Fruit fly (Drosophila melanogaster) whole organism, prepupa: Measurements from ENCODE around the gene Pfdn1.

ENCODE experiments used
- CG31627 ChIP-seq: fragments of 200-800 bp; sonication (Bioruptor generic); optimal IDR thresholded peaks from 3 replicates; lab custom pipeline; 2016; ENCODE audit warnings: missing biosample characterization, missing genetic modification characterization
- CG8319 ChIP-seq: fragments of 200-800 bp; sonication (Bioruptor generic); optimal IDR thresholded peaks from 3 replicates; lab custom pipeline; 2016; ENCODE audit warnings: missing biosample characterization, missing genetic modification characterization
- CG8632 ChIP-seq: fragments of 200-800 bp; sonication (Bioruptor generic); optimal IDR thresholded peaks from 3 replicates; lab custom pipeline; 2016; ENCODE audit warnings: missing biosample characterization, missing genetic modification characterization
- Ets96B ChIP-seq: fragments of 200-800 bp; optimal IDR thresholded peaks from 2 replicates; lab custom pipeline; 2019; ENCODE audit warnings: missing biosample characterization, mild to moderate bottlenecking, missing genetic modification characterization, moderate library complexity
- Hr39 ChIP-seq: fragments of 200-800 bp; sonication (Bioruptor generic); optimal IDR thresholded peaks from 2 replicates; lab custom pipeline; 2016; ENCODE audit warnings: missing biosample characterization, missing genetic modification characterization
- dsx ChIP-seq: fragments of 200-800 bp; optimal IDR thresholded peaks from 3 replicates; lab custom pipeline; 2019; ENCODE audit warnings: missing biosample characterization, mild to moderate bottlenecking, missing genetic modification characterization, moderate library complexity; ENCODE audit not compliant: poor library complexity, severe bottlenecking
- salr ChIP-seq, 2 experiments: fragments of 200-800 bp; sonication (Bioruptor generic); optimal IDR thresholded peaks; 3 replicates each; lab custom pipeline; 2016 to 2018; ENCODE audit warnings: missing biosample characterization in 2 of 2, missing genetic modification characterization in 2 of 2, mild to moderate bottlenecking in 1 of 2

dm6 chr2L:6072124-6072523 is 3.2 kb downstream of the Pfdn1 start:
- TF ChIP-seq dsx (no peak), Hr39 (GFP tag; lab: Kevin White, UChicago) (no peak), CG31627 (GFP tag; lab: Kevin White, UChicago) (no peak), CG8319 (GFP tag; lab: Kevin White, UChicago) (no peak), CG8632 (no peak), Ets96B (tag; lab: Kevin White, UChicago) (no peak), salr (GFP tag; optimal IDR thresholded peaks at IDR 0.05; lab: Kevin White, UChicago) (no peak)
